Worm (Caenorhabditis elegans): Measurements from ENCODE around the gene gsp-2.
A peak's percentile ranks its signal among the peaks of the same experiment; 100 is the strongest.

The gsp-2 gene

DNA sequence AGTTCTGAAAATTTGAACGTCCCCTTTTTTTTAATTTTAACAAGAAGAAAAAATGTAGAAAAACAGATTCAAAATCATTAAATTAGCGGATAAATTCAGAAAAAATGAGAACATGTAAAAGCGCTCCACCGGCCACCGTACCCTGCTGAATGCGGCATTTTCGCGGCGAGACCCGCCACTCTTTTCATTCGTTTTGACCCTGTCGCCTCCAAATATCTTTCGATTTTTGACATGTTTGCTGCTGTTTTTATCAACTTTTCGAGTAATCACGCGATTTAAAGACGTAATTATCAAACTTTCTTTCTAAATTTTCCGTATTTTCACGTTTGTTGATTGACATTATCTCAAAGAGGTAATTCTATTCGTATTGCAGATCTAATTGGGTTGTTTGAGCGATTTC lies at the start of gene gsp-2:
TSS of gene gsp-2 (plus strand) at position 374 of the 400 bp plus-strand sequence.
- TF ChIP-seq spr-3 (GFP tag; optimal IDR thresholded peaks at IDR 0.05): no peak
- peak; percentile 20 for TF ChIP-seq nhr-102 (tag; optimal IDR thresholded peaks at IDR 0.05)
- no peak for TF ChIP-seq dmd-8 (GFP tag; IDR thresholded peaks at IDR 0.05)
- TF ChIP-seq ceh-44 (GFP tag; IDR thresholded peaks at IDR 0.05): no peak
- TF ChIP-seq jun-1 (tag; optimal IDR thresholded peaks at IDR 0.05): no peak
- TF ChIP-seq gei-8 (GFP tag; optimal IDR thresholded peaks at IDR 0.05): no peak
- TF ChIP-seq ztf-7 (tag; optimal IDR thresholded peaks at IDR 0.05): no peak
- no peak for TF ChIP-seq mxl-2 (GFP tag; conservative IDR thresholded peaks at IDR 0.05)
- no peak for TF ChIP-seq R02D3.7 (tag; optimal IDR thresholded peaks at IDR 0.05)
- TF ChIP-seq zag-1 (tag; optimal IDR thresholded peaks at IDR 0.05): no peak
- TF ChIP-seq T26A8.4 (GFP tag; IDR thresholded peaks at IDR 0.05): peak; percentile 30; the same call in 1 of the 2 replicates
- TF ChIP-seq daf-12 (tag; optimal IDR thresholded peaks at IDR 0.05): no peak
- TF ChIP-seq arid-1 (GFP tag; conservative IDR thresholded peaks at IDR 0.05): peak; percentile 79
- peak; percentile 68 for TF ChIP-seq mdt-29 (GFP tag; IDR thresholded peaks at IDR 0.05)
- TF ChIP-seq madf-9 (GFP tag; conservative IDR thresholded peaks at IDR 0.05): no peak
- no peak for TF ChIP-seq F49E8.2 (tag; optimal IDR thresholded peaks at IDR 0.05; ENCODE audit: borderline replicate concordance)
- TF ChIP-seq ZK337.2 (GFP tag; IDR thresholded peaks at IDR 0.05): no peak
- TF ChIP-seq lim-7 (GFP tag; IDR thresholded peaks at IDR 0.05): peak; percentile 64; the same call in 1 of the 2 replicates
- peak; percentile 19; the same call in 1 of the 2 replicates for TF ChIP-seq egl-43 (GFP tag; IDR thresholded peaks at IDR 0.05)
- no peak for TF ChIP-seq nhr-42 (GFP tag; IDR thresholded peaks at IDR 0.05)
- peak; percentile 18 for TF ChIP-seq nhr-25 (tag; optimal IDR thresholded peaks at IDR 0.05; ENCODE audit: borderline replicate concordance, insufficient read depth)
- peak in 1 of 2 experiments; percentile 77 for TF ChIP-seq hif-1 (tag; optimal IDR thresholded peaks at IDR 0.05)
- 0 out of 2 replicates have a peak, but pooled peaks have one; percentile 35 for TF ChIP-seq nhr-41 (GFP tag; IDR thresholded peaks at IDR 0.05)
- TF ChIP-seq lin-39 (tag; optimal IDR thresholded peaks at IDR 0.05): no peak
- peak; percentile 73 for TF ChIP-seq zfp-3 (GFP tag; conservative IDR thresholded peaks at IDR 0.05)
- TF ChIP-seq pha-4 (GFP tag; IDR thresholded peaks at IDR 0.05): peak; percentile 22; the same call in 1 of the 2 replicates
- no peak for TF ChIP-seq pha-4 (tag; optimal IDR thresholded peaks at IDR 0.05)
- TF ChIP-seq Y5F2A.4 (GFP tag; optimal IDR thresholded peaks at IDR 0.05): no peak
- TF ChIP-seq T20F7.1 (GFP tag; optimal IDR thresholded peaks at IDR 0.05): peak; percentile 43
- TF ChIP-seq mes-2 (tag; optimal IDR thresholded peaks at IDR 0.05; ENCODE audit: poor library complexity, severe bottlenecking): peak; percentile 78
- TF ChIP-seq ztf-11 (tag; optimal IDR thresholded peaks at IDR 0.05): no peak
- TF ChIP-seq ceh-20 (GFP tag; IDR thresholded peaks at IDR 0.05): no peak
- no peak for TF ChIP-seq zip-11 (GFP tag; IDR thresholded peaks at IDR 0.05)
- TF ChIP-seq lir-3 (tag; optimal IDR thresholded peaks at IDR 0.05): no peak
- TF ChIP-seq cey-2 (tag; optimal IDR thresholded peaks at IDR 0.05; ENCODE audit: borderline replicate concordance, insufficient read depth): no peak
- no peak for TF ChIP-seq ceh-32 (tag; optimal IDR thresholded peaks at IDR 0.05; ENCODE audit: poor library complexity)
- no peak for TF ChIP-seq nhr-10 (tag; optimal IDR thresholded peaks at IDR 0.05)
- TF ChIP-seq dve-1 (tag; optimal IDR thresholded peaks at IDR 0.05; ENCODE audit: insufficient read depth): peak; percentile 85
- peak; percentile 74 for TF ChIP-seq nhr-11 (tag; optimal IDR thresholded peaks at IDR 0.05)
- TF ChIP-seq nhr-6 (tag; optimal IDR thresholded peaks at IDR 0.05): peak; percentile 73
- peak; percentile 86 for TF ChIP-seq lin-38 (GFP tag; IDR thresholded peaks at IDR 0.05)
- TF ChIP-seq hlh-11 (tag; optimal IDR thresholded peaks at IDR 0.05): peak; percentile 86
- peak in 1 of 2 experiments; percentile 96 for TF ChIP-seq unc-62 (GFP tag; optimal IDR thresholded peaks at IDR 0.05 in 1 of 2)
- TF ChIP-seq unc-62 (tag; optimal IDR thresholded peaks at IDR 0.05): no peak
- TF ChIP-seq nhr-237 (tag; optimal IDR thresholded peaks at IDR 0.05): no peak
- TF ChIP-seq lin-15B (tag; optimal IDR thresholded peaks at IDR 0.05): no peak
- TF ChIP-seq duxl-1 (tag; optimal IDR thresholded peaks at IDR 0.05; ENCODE audit: poor library complexity): no peak
- no peak for TF ChIP-seq skn-1 (tag; optimal IDR thresholded peaks at IDR 0.05)
- TF ChIP-seq rbr-2 (tag; optimal IDR thresholded peaks at IDR 0.05): peak; percentile 41
- peak; percentile 42 for TF ChIP-seq pqm-1 (tag; optimal IDR thresholded peaks at IDR 0.05)
- no peak for TF ChIP-seq fkh-10 (GFP tag; optimal IDR thresholded peaks at IDR 0.05)

All from whole organism, L4 larva.